Worm (Caenorhabditis elegans) whole organism, young adult: ENCODE data around the gene pro-1.
A peak's percentile ranks its signal among the peaks of the same experiment; 100 is the strongest.

Source experiments
- B0019.2 ChIP-seq: fragments of 200-800 bp; sonication (Bioruptor generic); conservative IDR thresholded peaks from 2 replicates; pipeline ENCODE4 v1.3.6; 2022; ENCODE audit warnings: missing genetic modification reagents, missing genetic modification characterization, missing compliant biosample characterization
- B0035.1 ChIP-seq: sonication (generic microtip); optimal IDR thresholded peaks from 2 replicates; lab custom pipeline; 2016; ENCODE audit warnings: missing genetic modification characterization, mild to moderate bottlenecking, missing compliant biosample characterization, missing genotype, missing genetic modification reagents
- B0261.1 ChIP-seq: sonication (generic microtip); optimal IDR thresholded peaks from 2 replicates; lab custom pipeline; 2016; ENCODE audit warnings: mild to moderate bottlenecking, missing genetic modification characterization, moderate library complexity, missing compliant biosample characterization
- F23B12.7 ChIP-seq: sonication (generic microtip); optimal IDR thresholded peaks from 2 replicates; lab custom pipeline; 2017; ENCODE audit warnings: missing genetic modification characterization, mild to moderate bottlenecking, missing compliant biosample characterization, antibody characterized with exemption, moderate library complexity; ENCODE audit not compliant: insufficient read depth
- F37B4.10 ChIP-seq: fragments of 200-800 bp; sonication (Bioruptor generic); IDR thresholded peaks from 2 replicates; pipeline ENCODE4 v1.3.6; 2022; ENCODE audit warnings: missing genetic modification characterization, missing compliant biosample characterization
- F55B11.4 ChIP-seq: sonication (generic microtip); optimal IDR thresholded peaks from 2 replicates; lab custom pipeline; 2016; ENCODE audit warnings: missing compliant biosample characterization, missing genetic modification characterization, borderline replicate concordance; ENCODE audit not compliant: insufficient read depth
- F57C9.4 ChIP-seq: sonication (generic microtip); optimal IDR thresholded peaks from 2 replicates; lab custom pipeline; 2017; ENCODE audit warnings: mild to moderate bottlenecking, missing genetic modification characterization, missing compliant biosample characterization
- K12H6.12 ChIP-seq: fragments of 200-800 bp; sonication (Bioruptor generic); optimal IDR thresholded peaks from 2 replicates; lab custom pipeline; 2018; ENCODE audit warnings: mild to moderate bottlenecking, missing genetic modification characterization, missing compliant biosample characterization
- T26A5.8 ChIP-seq: sonication (generic microtip); optimal IDR thresholded peaks from 2 replicates; lab custom pipeline; 2016; ENCODE audit warnings: missing genetic modification characterization, missing compliant biosample characterization
- Y53F4B.3 ChIP-seq: fragments of 200-800 bp; sonication (Bioruptor generic); IDR thresholded peaks from 2 replicates; pipeline ENCODE4 v1.3.6; 2022; ENCODE audit warnings: missing genetic modification reagents, missing genetic modification characterization, missing compliant biosample characterization
- ZK185.1 ChIP-seq: sonication (generic microtip); optimal IDR thresholded peaks from 2 replicates; lab custom pipeline; 2016; ENCODE audit warnings: mild to moderate bottlenecking, missing genetic modification characterization, missing compliant biosample characterization; ENCODE audit not compliant: poor library complexity, severe bottlenecking
- aptf-2 ChIP-seq: fragments of 200-800 bp; sonication (Bioruptor generic); conservative IDR thresholded peaks from 2 replicates; pipeline ENCODE4 v1.3.6; 2022; ENCODE audit warnings: missing genetic modification reagents, missing genetic modification characterization, missing compliant biosample characterization
- attf-3 ChIP-seq: fragments of 200-800 bp; sonication (Bioruptor generic); conservative IDR thresholded peaks from 2 replicates; pipeline ENCODE4 v1.3.6; 2022; ENCODE audit warnings: missing genetic modification reagents, missing genetic modification characterization, missing compliant biosample characterization
- bed-1 ChIP-seq: fragments of 200-800 bp; sonication (Bioruptor generic); IDR thresholded peaks from 2 replicates; pipeline ENCODE4 v1.3.6; 2022; ENCODE audit warnings: missing genetic modification reagents, missing genetic modification characterization, missing compliant biosample characterization
- bed-2 ChIP-seq: fragments of 200-800 bp; sonication (Bioruptor generic); IDR thresholded peaks from 2 replicates; pipeline ENCODE4 v1.3.6; 2022; ENCODE audit warnings: missing genetic modification reagents, missing genetic modification characterization, missing compliant biosample characterization
- cebp-1 ChIP-seq, 2 experiments: fragments of 200-800 bp in 1 of 2; sonication (Bioruptor generic) in 1 of 2; sonication (generic microtip) in 1 of 2; IDR thresholded peaks in 1 of 2; optimal IDR thresholded peaks in 1 of 2; 2 replicates each; pipeline versions ENCODE4 v1.3.6 to Lab custom; 2017 to 2022; ENCODE audit warnings: missing compliant biosample characterization in 2 of 2, missing genetic modification characterization in 2 of 2, mild to moderate bottlenecking in 1 of 2, missing genetic modification reagents in 1 of 2, moderate library complexity in 1 of 2
- ceh-27 ChIP-seq: fragments of 200-800 bp; sonication (Bioruptor generic); optimal IDR thresholded peaks from 2 replicates; lab custom pipeline; 2018; ENCODE audit warnings: mild to moderate bottlenecking, missing genetic modification characterization, moderate library complexity, missing compliant biosample characterization
- ceh-58 ChIP-seq: fragments of 200-800 bp; sonication (Bioruptor generic); IDR thresholded peaks from 2 replicates; pipeline ENCODE4 v1.3.6; 2022; ENCODE audit warnings: missing genetic modification characterization, missing compliant biosample characterization
- dox-1 ChIP-seq: fragments of 200-800 bp; sonication (Bioruptor generic); IDR thresholded peaks from 2 replicates; pipeline ENCODE4 v1.3.6; 2022; ENCODE audit warnings: missing genetic modification reagents, missing genetic modification characterization, missing compliant biosample characterization
- egl-18 ChIP-seq: fragments of 200-800 bp; sonication (Bioruptor generic); IDR thresholded peaks from 2 replicates; pipeline ENCODE4 v1.3.6; 2022; ENCODE audit warnings: missing genetic modification reagents, missing genetic modification characterization, missing compliant biosample characterization
- egl-44 ChIP-seq: fragments of 200-800 bp; sonication (Bioruptor generic); IDR thresholded peaks from 2 replicates; pipeline ENCODE4 v1.3.6; 2022; ENCODE audit warnings: missing genetic modification reagents, missing genetic modification characterization, missing compliant biosample characterization
- him-1 ChIP-seq: sonication (generic microtip); optimal IDR thresholded peaks from 2 replicates; lab custom pipeline; 2016; ENCODE audit warnings: missing genotype, missing genetic modification reagents, missing genetic modification characterization, missing compliant biosample characterization
- hlh-12 ChIP-seq: sonication (generic microtip); optimal IDR thresholded peaks from 2 replicates; lab custom pipeline; 2016; ENCODE audit warnings: missing genetic modification characterization, missing compliant biosample characterization
- hlh-26 ChIP-seq: fragments of 200-800 bp; sonication (Bioruptor generic); conservative IDR thresholded peaks from 2 replicates; pipeline ENCODE4 v1.3.6; 2022; ENCODE audit warnings: missing genetic modification reagents, missing genetic modification characterization, missing compliant biosample characterization
- hmg-20 ChIP-seq: fragments of 200-800 bp; sonication (Bioruptor generic); IDR thresholded peaks from 2 replicates; pipeline ENCODE4 v1.3.6; 2022; ENCODE audit warnings: missing genetic modification reagents, missing genetic modification characterization, missing compliant biosample characterization
- hrde-1 ChIP-seq: sonication (generic microtip); optimal IDR thresholded peaks from 2 replicates; lab custom pipeline; 2016; ENCODE audit warnings: missing genetic modification characterization, mild to moderate bottlenecking, missing compliant biosample characterization, moderate library complexity, missing genotype, missing genetic modification reagents, borderline replicate concordance
- hsf-1 ChIP-seq: fragments of 200-800 bp; sonication (Bioruptor generic); IDR thresholded peaks from 2 replicates; pipeline ENCODE4 v1.3.6; 2022; ENCODE audit warnings: missing genetic modification reagents, missing genetic modification characterization, missing compliant biosample characterization
- lin-35 ChIP-seq, 3 experiments: fragments of 150-350 bp in 2 of 3; sonication (generic microtip) in 1 of 3; optimal IDR thresholded peaks; 2 replicates each; lab custom pipeline; 2014 to 2018; ENCODE audit warnings: missing biosample characterization in 3 of 3, missing genetic modification characterization in 3 of 3, missing genetic modification reagents in 3 of 3
- madf-6 ChIP-seq: fragments of 200-800 bp; sonication (Bioruptor generic); IDR thresholded peaks from 2 replicates; pipeline ENCODE4 v1.3.6; 2022; ENCODE audit warnings: missing genetic modification reagents, missing genetic modification characterization, missing compliant biosample characterization
- madf-8 ChIP-seq: fragments of 200-800 bp; sonication (Bioruptor generic); conservative IDR thresholded peaks from 2 replicates; pipeline ENCODE4 v1.3.6; 2022; ENCODE audit warnings: missing genetic modification reagents, missing genetic modification characterization, missing compliant biosample characterization
- mcd-1 ChIP-seq: fragments of 200-800 bp; sonication (Bioruptor generic); IDR thresholded peaks from 2 replicates; pipeline ENCODE4 v1.3.6; 2022; ENCODE audit warnings: missing genetic modification reagents, missing genetic modification characterization, missing compliant biosample characterization
- mel-28 ChIP-seq: sonication (generic microtip); optimal IDR thresholded peaks from 2 replicates; lab custom pipeline; 2016; ENCODE audit warnings: borderline replicate concordance, mild to moderate bottlenecking, missing genetic modification characterization, missing compliant biosample characterization
- nhr-80 ChIP-seq: sonication (generic microtip); optimal IDR thresholded peaks from 2 replicates; lab custom pipeline; 2016; ENCODE audit warnings: missing genetic modification characterization, missing compliant biosample characterization
- nhr-90 ChIP-seq: sonication (generic microtip); optimal IDR thresholded peaks from 2 replicates; lab custom pipeline; 2016; ENCODE audit warnings: missing genotype, mild to moderate bottlenecking, missing genetic modification characterization, missing compliant biosample characterization
- pbrm-1 ChIP-seq: fragments of 200-800 bp; sonication (Bioruptor generic); IDR thresholded peaks from 2 replicates; pipeline ENCODE4 v1.3.6; 2022; ENCODE audit warnings: missing genetic modification reagents, missing genetic modification characterization, missing compliant biosample characterization
- rpc-1 ChIP-seq, 2 experiments: fragments of 150-350 bp in 1 of 2; sonication (generic microtip) in 1 of 2; optimal IDR thresholded peaks; 2 replicates each; lab custom pipeline; 2014 to 2018; ENCODE audit warnings: missing biosample characterization in 1 of 2, missing genetic modification characterization in 1 of 2, missing genetic modification reagents in 1 of 2, missing genotype in 1 of 2
- sea-2 ChIP-seq: fragments of 200-800 bp; sonication (Bioruptor generic); IDR thresholded peaks from 2 replicates; pipeline ENCODE4 v1.3.6; 2022; ENCODE audit warnings: missing genetic modification characterization, missing compliant biosample characterization
- snpc-1.3 ChIP-seq: sonication (generic microtip); optimal IDR thresholded peaks from 2 replicates; lab custom pipeline; 2017; ENCODE audit warnings: missing genetic modification characterization, mild to moderate bottlenecking, missing compliant biosample characterization, antibody characterized with exemption, moderate library complexity, missing genotype, missing genetic modification reagents; ENCODE audit not compliant: insufficient read depth
- snpc-3.4 ChIP-seq: sonication (generic microtip); optimal IDR thresholded peaks from 2 replicates; lab custom pipeline; 2017; ENCODE audit warnings: missing genetic modification characterization, mild to moderate bottlenecking, missing compliant biosample characterization, antibody characterized with exemption, moderate library complexity, missing genotype, missing genetic modification reagents
- snpc-4 ChIP-seq, 5 experiments: fragments of 150-350 bp in 1 of 5; sonication (generic microtip) in 4 of 5; optimal IDR thresholded peaks; 2 replicates each; lab custom pipeline; 2014 to 2018; ENCODE audit warnings: missing genetic modification characterization in 5 of 5, missing biosample characterization in 3 of 5, antibody characterized with exemption in 2 of 5, mild to moderate bottlenecking in 2 of 5, missing compliant biosample characterization in 2 of 5, missing genotype in 2 of 5, moderate library complexity in 2 of 5, missing genetic modification reagents in 1 of 5
- tlf-1 ChIP-seq: fragments of 200-800 bp; sonication (Bioruptor generic); optimal IDR thresholded peaks from 2 replicates; lab custom pipeline; 2018; ENCODE audit warnings: mild to moderate bottlenecking, missing genetic modification characterization, missing compliant biosample characterization
- zim-3 ChIP-seq: sonication (generic microtip); optimal IDR thresholded peaks from 2 replicates; lab custom pipeline; 2017; ENCODE audit warnings: mild to moderate bottlenecking, missing genetic modification characterization, moderate library complexity, missing compliant biosample characterization
- ztf-18 ChIP-seq: sonication (generic microtip); optimal IDR thresholded peaks from 2 replicates; lab custom pipeline; 2016; ENCODE audit warnings: missing genotype, mild to moderate bottlenecking, missing genetic modification characterization, missing compliant biosample characterization
- ztf-25 ChIP-seq: fragments of 200-800 bp; sonication (Bioruptor generic); IDR thresholded peaks from 2 replicates; pipeline ENCODE4 v1.3.6; 2022; ENCODE audit warnings: missing genetic modification reagents, missing genetic modification characterization, missing compliant biosample characterization
- ztf-3 ChIP-seq: fragments of 200-800 bp; sonication (Bioruptor generic); optimal IDR thresholded peaks from 2 replicates; lab custom pipeline; 2018; ENCODE audit warnings: mild to moderate bottlenecking, missing genetic modification characterization, missing compliant biosample characterization
- ztf-6 ChIP-seq: fragments of 200-800 bp; sonication (Bioruptor generic); IDR thresholded peaks from 2 replicates; pipeline ENCODE4 v1.3.6; 2022; ENCODE audit warnings: missing genetic modification reagents, missing genetic modification characterization, missing compliant biosample characterization

The pro-1 gene

DNA sequence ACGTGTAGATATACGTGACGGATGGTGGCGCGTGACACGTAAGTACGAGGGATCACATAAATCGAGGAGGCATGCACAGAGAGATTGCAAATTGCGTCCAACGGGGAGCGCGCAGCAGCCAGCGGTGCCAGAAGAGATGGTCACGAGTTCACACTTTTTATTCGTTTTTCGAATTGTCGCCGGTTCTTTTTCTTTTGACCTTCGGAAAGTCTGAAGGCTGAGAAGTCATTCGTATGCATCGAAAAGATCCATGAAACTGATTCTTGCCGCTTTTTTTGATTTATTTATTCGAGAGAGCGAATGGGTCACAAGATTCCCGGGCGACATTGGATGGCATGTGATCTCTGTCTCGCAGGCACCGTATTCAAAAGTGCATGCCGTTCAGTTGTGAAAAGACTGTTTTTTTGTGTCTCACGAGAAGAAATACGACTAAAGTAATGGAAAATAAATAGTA, 17.2 kb upstream of the pro-1 start (continued):
- TF ChIP-seq aptf-2 (GFP tag; lab: Robert Waterston, UW) (no peak), ztf-25 (GFP tag; lab: Robert Waterston, UW) (no peak), pbrm-1 (GFP tag; lab: Robert Waterston, UW) (no peak), nhr-90 (tag; lab: Kevin White, UChicago) (no peak), T26A5.8 (tag; lab: Kevin White, UChicago) (no peak), egl-44 (no peak), B0261.1 (tag; lab: Kevin White, UChicago) (no peak), egl-18 (GFP tag; lab: Robert Waterston, UW) (no peak), F23B12.7 (tag; lab: Kevin White, UChicago) (no peak), rpc-1 (optimal IDR thresholded peaks at IDR 0.05; lab: Kevin White, UChicago) (no peak), rpc-1 (tag; optimal IDR thresholded peaks at IDR 0.05; lab: Kevin White, UChicago) (no peak), lin-35 (GFP tag; optimal IDR thresholded peaks at IDR 0.05; lab: Kevin White, UChicago) (peak in 1 of 3 experiments; percentile 35), F57C9.4 (tag; lab: Kevin White, UChicago) (no peak), F37B4.10 (GFP tag; lab: Robert Waterston, UW) (no peak), mel-28 (tag; lab: Kevin White, UChicago) (no peak), B0035.1 (tag; lab: Kevin White, UChicago) (no peak), hlh-12 (tag; lab: Kevin White, UChicago) (no peak), ceh-58 (GFP tag; lab: Robert Waterston, UW) (no peak), nhr-80 (no peak), ztf-6 (no peak), tlf-1 (GFP tag; lab: Kevin White, UChicago) (no peak), F55B11.4 (tag; lab: Kevin White, UChicago) (no peak), snpc-1.3 (no peak), hrde-1 (no peak), K12H6.12 (no peak), hmg-20 (GFP tag; lab: Robert Waterston, UW) (no peak), bed-1 (GFP tag; lab: Robert Waterston, UW) (0 out of 2 replicates have a peak, but pooled peaks have one; percentile 4), cebp-1 (GFP tag; IDR thresholded peaks at IDR 0.05; lab: Robert Waterston, UW) (no peak), cebp-1 (tag; optimal IDR thresholded peaks at IDR 0.05; lab: Kevin White, UChicago) (peak; percentile 74), ZK185.1 (tag; lab: Kevin White, UChicago) (no peak), dox-1 (GFP tag; lab: Robert Waterston, UW) (peak; percentile 53; the same call in 1 of the 2 replicates), madf-6 (0 out of 2 replicates have a peak, but pooled peaks have one; percentile 21), Y53F4B.3 (GFP tag; lab: Robert Waterston, UW) (no peak), ceh-27 (GFP tag; lab: Kevin White, UChicago) (no peak), mcd-1 (GFP tag; lab: Robert Waterston, UW) (peak; percentile 39; the same call in 1 of the 2 replicates), bed-2 (no peak), zim-3 (tag; lab: Kevin White, UChicago) (no peak), madf-8 (GFP tag; lab: Robert Waterston, UW) (no peak), hsf-1 (GFP tag; lab: Robert Waterston, UW) (0 out of 2 replicates have a peak, but pooled peaks have one; percentile 13), hlh-26 (GFP tag; lab: Robert Waterston, UW) (no peak), attf-3 (GFP tag; lab: Robert Waterston, UW) (no peak), snpc-3.4 (tag; lab: Kevin White, UChicago) (no peak), snpc-4 (GFP tag; optimal IDR thresholded peaks at IDR 0.05; lab: Kevin White, UChicago) (no peak), snpc-4 (tag; optimal IDR thresholded peaks at IDR 0.05; lab: Kevin White, UChicago) (peak in 1 of 4 experiments; percentile 39), ztf-3 (GFP tag; lab: Kevin White, UChicago) (no peak), him-1 (tag; lab: Kevin White, UChicago) (no peak), sea-2 (GFP tag; lab: Robert Waterston, UW) (no peak), ztf-18 (tag; lab: Kevin White, UChicago) (no peak), B0019.2 (GFP tag; lab: Robert Waterston, UW) (no peak)
